Fruit fly (Drosophila melanogaster): ENCODE data around the gene GstD10.

GstD10 gene

dm6 chr3R:12323221-12323620 is 42.3 kb downstream of the GstD10 start, which contains the start of gene CG10013:
CG10013 (plus strand) TSS chr3R:12323521.
- no peak for TF ChIP-seq CG17801 (GFP tag; optimal IDR thresholded peaks at IDR 0.05; ENCODE audit: partially characterized antibody)

dm6 chr3R:12317325-12317724 is 48.2 kb downstream of the GstD10 start:
- TF ChIP-seq CG17801 (GFP tag; optimal IDR thresholded peaks at IDR 0.05; ENCODE audit: partially characterized antibody): no peak

dm6 chr3R:12316420-12316819 is 49.1 kb downstream of the GstD10 start:
- TF ChIP-seq CG17801 (GFP tag; optimal IDR thresholded peaks at IDR 0.05; ENCODE audit: partially characterized antibody): no peak

- no peak for TF ChIP-seq CG17801 (GFP tag; optimal IDR thresholded peaks at IDR 0.05; ENCODE audit: partially characterized antibody)
Measured at dm6 chr3R:12315455-12315854, 50.1 kb downstream of the GstD10 start.
